Worm (Caenorhabditis elegans) whole organism, midembryonic: Measurements from ENCODE around the gene pkc-3.

Source experiments
- T22C8.4 ChIP-seq: fragments of 200-800 bp; sonication (Bioruptor generic); IDR thresholded peaks from 2 replicates; pipeline ENCODE4 v1.3.6; 2022; ENCODE audit warnings: missing genetic modification characterization, missing compliant biosample characterization
- cog-1 ChIP-seq: sonication (generic microtip); optimal IDR thresholded peaks from 2 replicates; lab custom pipeline; 2016; ENCODE audit warnings: missing genetic modification characterization, missing compliant biosample characterization
- flt-1 ChIP-seq: fragments of 200-800 bp; sonication (Bioruptor generic); IDR thresholded peaks from 2 replicates; pipeline ENCODE4 v1.3.6; 2022; ENCODE audit warnings: missing genetic modification characterization, missing compliant biosample characterization
- klf-2 ChIP-seq: fragments of 200-800 bp; sonication (Bioruptor generic); conservative IDR thresholded peaks from 2 replicates; pipeline ENCODE4 v1.3.6; 2022; ENCODE audit warnings: missing genetic modification reagents, missing genetic modification characterization, missing compliant biosample characterization
- med-1 ChIP-seq: sonication (generic microtip); optimal IDR thresholded peaks from 2 replicates; lab custom pipeline; 2017; ENCODE audit warnings: missing genetic modification characterization, mild to moderate bottlenecking, missing compliant biosample characterization, antibody characterized with exemption, missing genetic modification reagents; ENCODE audit not compliant: insufficient read depth
- ref-1 ChIP-seq: fragments of 200-800 bp; sonication (Bioruptor generic); conservative IDR thresholded peaks from 2 replicates; pipeline ENCODE4 v1.3.6; 2022; ENCODE audit warnings: missing genetic modification reagents, missing genetic modification characterization, missing compliant biosample characterization
- tab-1 ChIP-seq: fragments of 200-800 bp; sonication (Bioruptor generic); IDR thresholded peaks from 2 replicates; pipeline ENCODE4 v1.3.6; 2022; ENCODE audit warnings: missing genetic modification characterization, missing compliant biosample characterization
- ztf-23 ChIP-seq: fragments of 200-800 bp; sonication (Bioruptor generic); IDR thresholded peaks from 2 replicates; pipeline ENCODE4 v1.3.6; 2022; ENCODE audit warnings: missing genetic modification reagents, missing genetic modification characterization, missing compliant biosample characterization
- ztf-29 ChIP-seq: fragments of 200-800 bp; sonication (Bioruptor generic); IDR thresholded peaks from 2 replicates; pipeline ENCODE4 v1.3.6; 2022; ENCODE audit warnings: missing genetic modification reagents, missing genetic modification characterization, missing compliant biosample characterization

pkc-3 gene

DNA sequence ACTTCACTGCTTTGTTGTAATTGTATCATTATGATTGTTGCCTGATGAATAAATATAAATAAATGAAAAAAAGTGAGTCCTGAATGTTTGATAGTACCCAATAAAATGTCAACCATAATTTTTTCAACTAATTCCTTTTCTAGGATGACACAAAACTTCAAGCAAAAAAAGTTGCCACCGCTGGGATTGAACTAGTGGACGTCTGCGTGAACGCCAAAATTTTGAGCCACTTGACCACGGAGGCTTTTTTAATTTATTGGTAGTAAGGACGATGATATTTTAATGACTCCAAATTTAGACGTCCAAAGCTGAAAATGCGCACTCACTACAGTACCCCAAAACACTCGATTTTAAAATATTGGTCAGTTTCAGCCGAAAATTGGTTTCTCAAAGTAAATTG, 26.2 kb upstream of the pkc-3 start:
- no peak for TF ChIP-seq ztf-29 (GFP tag; lab: Robert Waterston, UW)

DNA sequence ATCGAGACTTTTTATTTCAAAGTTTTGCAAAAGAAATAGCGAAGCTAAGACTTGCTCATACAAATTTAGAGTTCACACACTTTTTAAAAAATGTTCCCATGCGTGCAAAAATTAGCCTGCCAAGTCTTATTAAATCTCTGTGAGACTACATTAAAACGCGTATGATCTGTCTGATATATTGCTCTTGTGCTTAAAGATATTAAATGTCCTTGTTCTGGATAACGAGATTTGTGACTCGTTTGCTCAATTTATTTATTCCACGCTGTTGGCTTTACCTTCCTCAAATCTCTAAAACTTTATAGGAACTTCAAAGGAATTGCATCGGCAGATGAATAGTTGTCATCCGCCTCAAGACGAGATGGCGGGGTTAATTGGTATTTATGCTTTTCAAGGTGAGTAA, 24.4 kb upstream of the pkc-3 start, which contains the start of gene srg-69:
srg-69 (plus strand) TSS at position 301 of the 400 bp plus-strand sequence.
- TF ChIP-seq T22C8.4 (GFP tag; lab: Robert Waterston, UW) (no peak), ref-1 (no peak), tab-1 (GFP tag; lab: Robert Waterston, UW) (no peak), ztf-29 (GFP tag; lab: Robert Waterston, UW) (no peak), flt-1 (GFP tag; lab: Robert Waterston, UW) (no peak), cog-1 (tag; lab: Kevin White, UChicago) (no peak), klf-2 (GFP tag; lab: Robert Waterston, UW) (no peak), med-1 (no peak), ztf-23 (no peak)

ce11 chrII:5358137-5358745, 21.6 kb upstream of the pkc-3 start, which contains the start of the genes F09E5.11 and bmy-1:
F09E5.11 (minus strand) TSS chrII:5358187.
bmy-1 (plus strand) TSS chrII:5358695.
- peak; percentile 81 for TF ChIP-seq flt-1 (GFP tag; lab: Robert Waterston, UW)
- TF ChIP-seq ztf-23, result peak; percentile 84
- peak; percentile 44 for TF ChIP-seq cog-1 (tag; lab: Kevin White, UChicago)
- no peak; the same call in 1 of the 2 replicates for TF ChIP-seq T22C8.4 (GFP tag; lab: Robert Waterston, UW)
- peak; percentile 64; the same call in 1 of the 2 replicates for TF ChIP-seq klf-2 (GFP tag; lab: Robert Waterston, UW)
- no peak for TF ChIP-seq ref-1
- no peak for TF ChIP-seq ztf-29 (GFP tag; lab: Robert Waterston, UW)
- TF ChIP-seq tab-1 (GFP tag; lab: Robert Waterston, UW), result no peak
- peak; percentile 10 for TF ChIP-seq med-1

- TF ChIP-seq med-1 (no peak), ztf-29 (GFP tag; lab: Robert Waterston, UW) (no peak), ztf-23 (no peak), klf-2 (GFP tag; lab: Robert Waterston, UW) (no peak), flt-1 (GFP tag; lab: Robert Waterston, UW) (no peak), ref-1 (no peak), T22C8.4 (GFP tag; lab: Robert Waterston, UW) (no peak), cog-1 (tag; lab: Kevin White, UChicago) (no peak), tab-1 (GFP tag; lab: Robert Waterston, UW) (no peak)
Measured at ce11 chrII:5359252-5359651, 20.6 kb upstream of the pkc-3 start, which contains the start of gene sec-6. sec-6 (plus strand) TSS chrII:5359552.

ce11 chrII:5364516-5364915, 15.3 kb upstream of the pkc-3 start:
- TF ChIP-seq tab-1 (GFP tag; lab: Robert Waterston, UW) (no peak), klf-2 (GFP tag; lab: Robert Waterston, UW) (no peak), T22C8.4 (GFP tag; lab: Robert Waterston, UW) (no peak), ref-1 (no peak), ztf-23 (no peak), flt-1 (GFP tag; lab: Robert Waterston, UW) (no peak), med-1 (no peak), ztf-29 (GFP tag; lab: Robert Waterston, UW) (no peak), cog-1 (tag; lab: Kevin White, UChicago) (no peak)

- TF ChIP-seq ztf-23 (no peak), flt-1 (GFP tag; lab: Robert Waterston, UW) (no peak), tab-1 (GFP tag; lab: Robert Waterston, UW) (no peak), T22C8.4 (GFP tag; lab: Robert Waterston, UW) (no peak), ztf-29 (GFP tag; lab: Robert Waterston, UW) (no peak)
Measured at ce11 chrII:5365645-5366044, 14.2 kb upstream of the pkc-3 start, which contains the start of gene F09E5.16. F09E5.16 (minus strand) TSS chrII:5365745.

ce11 chrII:5370641-5371040, 9.2 kb upstream of the pkc-3 start, which contains the start of gene F09E5.12:
F09E5.12 (minus strand) TSS chrII:5370741.
- TF ChIP-seq ref-1 (no peak), tab-1 (GFP tag; lab: Robert Waterston, UW) (no peak), ztf-23 (no peak), med-1 (no peak), ztf-29 (GFP tag; lab: Robert Waterston, UW) (no peak), flt-1 (GFP tag; lab: Robert Waterston, UW) (no peak), klf-2 (GFP tag; lab: Robert Waterston, UW) (no peak), cog-1 (tag; lab: Kevin White, UChicago) (no peak), T22C8.4 (GFP tag; lab: Robert Waterston, UW) (no peak)

DNA sequence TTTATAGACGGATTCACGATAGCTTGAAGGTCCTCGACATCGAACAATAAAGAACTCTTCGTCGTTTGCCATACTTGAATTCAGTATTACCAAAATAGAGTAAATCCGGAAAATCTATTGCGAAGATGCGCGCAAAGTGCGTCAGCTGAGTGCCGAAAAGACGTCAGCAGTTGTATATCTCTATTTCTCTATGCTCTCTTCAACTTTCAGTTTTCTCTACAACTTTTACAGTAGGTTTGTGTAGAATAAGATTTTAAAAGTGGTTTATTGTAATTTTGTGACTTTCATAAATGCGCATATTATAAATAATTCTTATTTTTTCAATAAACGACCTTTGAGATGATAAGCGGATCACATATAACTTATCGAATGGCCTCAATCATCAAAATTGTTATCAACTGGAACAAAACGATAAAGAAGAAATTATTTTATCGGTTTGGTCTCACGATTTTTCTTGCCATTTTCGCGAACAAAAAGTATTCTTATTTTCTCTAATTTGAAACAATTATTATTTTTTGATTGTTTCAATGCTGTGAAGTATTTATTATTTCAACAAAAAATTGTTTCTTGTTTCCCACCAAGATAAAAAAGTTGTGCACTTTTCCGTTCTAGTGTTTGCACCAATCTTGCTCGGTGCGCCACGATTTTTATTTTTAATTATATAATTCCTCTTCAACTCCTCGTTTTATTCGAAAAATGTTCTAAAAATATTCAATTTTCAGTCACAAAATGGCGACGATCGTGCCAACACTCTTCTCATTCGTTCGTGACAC, 6.4 kb upstream of the pkc-3 start, which contains the start of the genes agt-2 and F09E5.3:
agt-2 (minus strand) TSS at position 553 of the 773 bp plus-strand sequence.
F09E5.3 (plus strand) TSS at position 723 of the 773 bp plus-strand sequence.
- TF ChIP-seq klf-2 (GFP tag; lab: Robert Waterston, UW) (no peak), med-1 (no peak), tab-1 (GFP tag; lab: Robert Waterston, UW) (no peak), ref-1 (no peak), flt-1 (GFP tag; lab: Robert Waterston, UW) (peak; percentile 71), cog-1 (tag; lab: Kevin White, UChicago) (peak; percentile 47), ztf-29 (GFP tag; lab: Robert Waterston, UW) (0 out of 2 replicates have a peak, but pooled peaks have one; percentile 27), ztf-23 (peak; percentile 62; the same call in 1 of the 2 replicates), T22C8.4 (GFP tag; lab: Robert Waterston, UW) (no peak)

DNA sequence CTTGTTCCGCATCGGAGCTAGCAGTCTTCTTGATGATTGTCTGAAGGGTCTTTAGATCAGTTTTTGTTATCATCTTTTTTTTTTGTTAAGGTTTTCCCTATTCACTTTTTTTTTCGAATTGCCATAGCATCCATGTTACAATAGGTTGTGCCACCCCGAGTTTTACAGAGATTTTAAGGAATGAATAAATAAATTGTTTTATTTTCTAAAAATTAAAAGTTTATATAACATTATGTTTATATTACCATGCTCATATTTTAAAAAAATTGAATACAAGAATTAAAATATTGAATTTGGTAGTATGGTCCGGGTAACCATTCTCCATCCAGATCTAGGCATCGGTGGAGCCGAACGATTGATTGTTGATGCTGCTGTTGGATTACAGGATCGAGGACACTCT, 4.9 kb upstream of the pkc-3 start, which contains the start of gene algn-2:
algn-2 (plus strand) TSS at position 301 of the 400 bp plus-strand sequence.
- no peak for TF ChIP-seq ref-1
